Fruit fly (Drosophila melanogaster) whole organism, pupa: ENCODE data around the gene Gart.

ENCODE experiments used
- CG12605 ChIP-seq: fragments of 200-800 bp; sonication (Bioruptor generic); IDR thresholded peaks from 2 replicates; pipeline ENCODE4 v1.3.6; 2022; ENCODE audit warnings: missing biosample characterization, missing genetic modification characterization
- CG13204 ChIP-seq: fragments of 200-800 bp; sonication (Bioruptor generic); optimal IDR thresholded peaks from 2 replicates; lab custom pipeline; 2018; ENCODE audit warnings: missing biosample characterization, mild to moderate bottlenecking, missing genetic modification characterization, moderate library complexity
- CG15710 ChIP-seq: fragments of 200-800 bp; sonication (Bioruptor generic); optimal IDR thresholded peaks from 2 replicates; lab custom pipeline; 2018; ENCODE audit warnings: missing biosample characterization, mild to moderate bottlenecking, missing genetic modification characterization, moderate library complexity
- CG32121 ChIP-seq: fragments of 200-800 bp; sonication (Bioruptor generic); IDR thresholded peaks from 2 replicates; pipeline ENCODE4 v1.3.6; 2022; ENCODE audit warnings: missing biosample characterization, missing genetic modification characterization
- CG8159 ChIP-seq: fragments of 200-800 bp; sonication (Bioruptor generic); optimal IDR thresholded peaks from 3 replicates; lab custom pipeline; 2018; ENCODE audit warnings: missing biosample characterization, mild to moderate bottlenecking, missing genetic modification characterization, moderate library complexity
- CG9948 ChIP-seq: fragments of 200-800 bp; sonication (Bioruptor generic); optimal IDR thresholded peaks from 2 replicates; lab custom pipeline; 2018; ENCODE audit warnings: missing biosample characterization, mild to moderate bottlenecking, missing genetic modification characterization, moderate library complexity
- Pif1A ChIP-seq: fragments of 200-800 bp; sonication (Bioruptor generic); optimal IDR thresholded peaks from 3 replicates; lab custom pipeline; 2016; ENCODE audit warnings: missing biosample characterization, missing genetic modification characterization
- Pif1B ChIP-seq: fragments of 200-800 bp; sonication (Bioruptor generic); optimal IDR thresholded peaks from 3 replicates; lab custom pipeline; 2016; ENCODE audit warnings: missing biosample characterization, missing genetic modification characterization
- fd96Ca ChIP-seq: fragments of 200-800 bp; sonication (Bioruptor generic); IDR thresholded peaks from 3 replicates; pipeline ENCODE4 v1.3.6; 2022; ENCODE audit warnings: missing biosample characterization, missing genetic modification characterization
- rn ChIP-seq: fragments of 200-800 bp; sonication (Bioruptor generic); IDR thresholded peaks from 2 replicates; pipeline ENCODE4 v1.3.6; 2022; ENCODE audit warnings: missing biosample characterization, missing genetic modification characterization

- peak; percentile 38 for TF ChIP-seq CG9948 (tag; lab: Kevin White, UChicago)
- TF ChIP-seq CG8159 (tag; lab: Kevin White, UChicago) = peak; percentile 67
- TF ChIP-seq Pif1A (GFP tag; lab: Kevin White, UChicago) = peak; percentile 58
- TF ChIP-seq fd96Ca = peak; percentile 87
- TF ChIP-seq CG15710 (tag; lab: Kevin White, UChicago) = peak; percentile 61
- peak; percentile 83 for TF ChIP-seq CG32121 (GFP tag; lab: Robert Waterston, UW)
- TF ChIP-seq CG12605 (GFP tag; lab: Robert Waterston, UW) = peak; percentile 77
- TF ChIP-seq CG13204 (GFP tag; lab: Kevin White, UChicago) = no peak
- peak; percentile 49 for TF ChIP-seq Pif1B
- TF ChIP-seq rn (GFP tag; lab: Robert Waterston, UW) = 0 out of 2 replicates have a peak, but pooled peaks have one; percentile 47
Measured at dm6 chr2L:6991085-6991484, 32.6 kb downstream of the Gart start.
